Worm (Caenorhabditis elegans): ENCODE results near the gene fbxb-25.

fbxb-25 gene

DNA sequence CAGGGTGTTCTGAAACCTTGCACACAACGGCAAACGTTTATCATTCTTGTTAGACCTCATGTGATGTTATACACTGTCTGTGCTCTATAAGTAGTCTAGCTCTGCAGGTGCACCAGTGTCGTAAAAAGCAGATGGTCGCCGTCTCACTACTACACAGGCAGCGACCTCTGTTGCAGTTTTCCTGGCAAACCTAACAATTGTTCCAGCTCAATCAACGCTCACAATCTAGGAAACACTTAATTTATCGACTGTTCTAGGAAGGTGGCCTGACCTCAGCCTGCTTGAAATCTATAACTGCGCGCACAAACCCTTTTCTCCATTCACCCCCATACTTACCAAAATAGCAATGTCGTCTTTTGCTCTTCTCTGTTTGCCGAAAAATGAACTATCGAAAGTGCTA is 40.5 kb downstream of the fbxb-25 start, which contains the start of gene fbxb-11:
Gene fbxb-11 (plus strand): TSS at position 301 of the 400 bp plus-strand sequence.
- no peak for TF ChIP-seq ZK185.1 (tag; optimal IDR thresholded peaks at IDR 0.05; ENCODE audit: poor library complexity, severe bottlenecking)

DNA sequence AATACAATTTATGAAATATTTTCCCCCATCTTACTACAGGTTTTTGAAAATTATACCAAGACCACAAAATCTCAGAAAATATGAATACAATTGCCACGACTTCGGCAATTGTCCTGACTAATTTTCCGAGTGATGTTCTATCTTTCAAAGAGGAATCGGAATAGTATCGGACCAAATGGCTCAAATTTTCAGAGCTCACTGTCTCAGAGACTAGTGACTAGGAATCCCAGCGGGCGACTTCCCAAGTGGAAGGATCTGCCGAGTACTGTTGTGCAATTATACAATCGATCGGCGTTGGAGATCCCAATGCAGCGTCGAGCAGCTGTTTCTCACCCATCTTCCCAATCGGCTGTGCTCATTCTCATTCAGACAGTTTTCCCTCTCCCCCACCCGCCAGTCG is 41.9 kb downstream of the fbxb-25 start, which contains the start of gene F45C12.17:
Gene F45C12.17 (plus strand): TSS at position 377 of the 400 bp plus-strand sequence.
- TF ChIP-seq sea-2 (GFP tag; IDR thresholded peaks at IDR 0.05): no peak
- TF ChIP-seq snpc-1.3 (tag; optimal IDR thresholded peaks at IDR 0.05; ENCODE audit: insufficient read depth): no peak
- TF ChIP-seq D2030.7 (GFP tag; IDR thresholded peaks at IDR 0.05): no peak
- no peak for TF ChIP-seq dox-1 (GFP tag; IDR thresholded peaks at IDR 0.05)
- no peak for TF ChIP-seq hmg-20 (GFP tag; IDR thresholded peaks at IDR 0.05)
- TF ChIP-seq madf-6 (GFP tag; IDR thresholded peaks at IDR 0.05): no peak

DNA sequence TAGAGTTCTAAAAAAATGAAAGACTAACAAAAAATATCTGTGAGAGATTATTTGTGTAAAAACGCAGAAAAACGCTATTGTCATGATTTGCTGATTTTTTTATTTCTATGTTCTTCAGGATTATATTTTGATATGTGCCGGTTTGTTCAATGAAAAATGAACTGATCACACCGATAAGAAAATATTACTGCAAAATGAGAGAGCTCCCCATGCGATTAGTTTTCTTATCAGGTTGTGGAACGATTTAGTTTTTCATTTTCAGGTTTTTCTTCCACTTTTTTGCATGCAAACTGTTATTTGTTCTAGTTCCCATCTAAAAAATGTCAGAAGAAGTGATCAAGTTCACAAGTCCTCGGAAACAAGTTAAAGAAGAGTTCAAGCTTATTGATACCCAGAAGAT is 44.4 kb downstream of the fbxb-25 start, which contains the start of gene btb-9:
Gene btb-9 (plus strand): TSS at position 254 of the 400 bp plus-strand sequence.
- TF ChIP-seq nhr-80 (tag; optimal IDR thresholded peaks at IDR 0.05): peak; percentile 83
- TF ChIP-seq dox-1 (GFP tag; IDR thresholded peaks at IDR 0.05): peak; percentile 37; the same call in 1 of the 2 replicates
- no peak for TF ChIP-seq zfh-2 (GFP tag; conservative IDR thresholded peaks at IDR 0.05)
- peak; percentile 30; the same call in 1 of the 2 replicates for TF ChIP-seq hmg-1.2 (GFP tag; IDR thresholded peaks at IDR 0.05)

DNA sequence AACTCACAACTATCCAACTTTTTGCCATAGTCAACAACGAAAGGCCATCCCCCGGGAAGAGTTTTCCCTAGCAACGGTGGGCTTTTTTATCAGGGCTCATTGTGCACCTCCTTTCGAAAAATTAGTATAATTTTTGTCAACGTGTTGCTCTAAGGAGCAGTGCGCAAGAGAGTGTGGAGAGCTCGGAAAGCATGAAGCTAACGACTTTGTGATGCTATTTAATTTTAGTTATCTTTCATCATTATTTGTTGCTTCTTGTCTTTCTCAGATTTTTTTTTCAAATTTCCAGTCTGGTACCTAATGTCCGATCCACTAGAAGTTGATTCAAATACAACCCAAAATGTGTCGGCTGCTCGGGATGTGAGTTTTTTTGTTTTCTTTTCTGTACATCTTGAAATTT is 46.3 kb downstream of the fbxb-25 start, which contains the start of gene ceh-81:
Gene ceh-81 (plus strand): TSS at position 301 of the 400 bp plus-strand sequence.
- no peak for TF ChIP-seq K12H6.12 (tag; optimal IDR thresholded peaks at IDR 0.05)
- no peak for TF ChIP-seq somi-1 (GFP tag; optimal IDR thresholded peaks at IDR 0.05)
- TF ChIP-seq F57C9.4 (tag; optimal IDR thresholded peaks at IDR 0.05): no peak
- TF ChIP-seq ztf-22 (GFP tag; optimal IDR thresholded peaks at IDR 0.05): no peak
- TF ChIP-seq Y53F4B.3 (GFP tag; IDR thresholded peaks at IDR 0.05): no peak
- no peak for TF ChIP-seq snpc-3.4 (tag; optimal IDR thresholded peaks at IDR 0.05)
- no peak for TF ChIP-seq let-607 (tag; optimal IDR thresholded peaks at IDR 0.05)
- no peak for TF ChIP-seq Y95B8A.8 (GFP tag; IDR thresholded peaks at IDR 0.05)
- no peak for TF ChIP-seq lin-40 (tag; optimal IDR thresholded peaks at IDR 0.05)
- no peak for TF ChIP-seq rpc-1 (optimal IDR thresholded peaks at IDR 0.05)
- no peak for TF ChIP-seq rpc-1 (tag; optimal IDR thresholded peaks at IDR 0.05)
- no peak for TF ChIP-seq cebp-1 (GFP tag; IDR thresholded peaks at IDR 0.05)
- TF ChIP-seq cebp-1 (tag; optimal IDR thresholded peaks at IDR 0.05): no peak
- TF ChIP-seq Y67H2A.10 (GFP tag; conservative IDR thresholded peaks at IDR 0.05): no peak
- TF ChIP-seq tlf-1 (GFP tag; optimal IDR thresholded peaks at IDR 0.05): no peak
- TF ChIP-seq nfya-1 (tag; optimal IDR thresholded peaks at IDR 0.05; ENCODE audit: borderline replicate concordance, insufficient read depth): no peak
- TF ChIP-seq ceh-40 (GFP tag; IDR thresholded peaks at IDR 0.05): no peak
- no peak for TF ChIP-seq madf-3 (GFP tag; IDR thresholded peaks at IDR 0.05)
- no peak for TF ChIP-seq ekl-4 (GFP tag; IDR thresholded peaks at IDR 0.05)
- TF ChIP-seq egl-18 (GFP tag; IDR thresholded peaks at IDR 0.05): no peak

DNA sequence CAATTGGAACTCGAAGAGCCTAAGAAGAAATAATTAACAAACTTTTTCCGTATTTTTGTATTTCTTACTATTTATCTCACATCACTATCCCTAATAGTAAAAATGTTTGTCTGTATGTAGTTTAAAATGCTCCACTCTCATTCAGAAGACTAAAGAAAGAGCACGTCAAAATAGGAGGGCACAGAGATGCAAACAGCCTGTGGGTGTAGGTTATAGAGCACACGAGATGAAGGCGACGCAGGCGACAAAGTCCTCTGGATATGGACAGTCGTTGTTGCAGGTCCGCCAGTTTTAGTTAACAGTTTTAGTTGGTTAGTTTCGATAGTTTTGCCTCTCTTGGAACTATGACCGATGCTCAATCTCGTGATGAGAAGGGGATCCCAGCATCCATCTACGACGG is 48.1 kb downstream of the fbxb-25 start, which contains the start of gene ceh-82:
Gene ceh-82 (plus strand): TSS at position 301 of the 400 bp plus-strand sequence.
- TF ChIP-seq ceh-40 (GFP tag; IDR thresholded peaks at IDR 0.05) (no peak), tlf-1 (GFP tag; optimal IDR thresholded peaks at IDR 0.05) (no peak), sptf-2 (GFP tag; optimal IDR thresholded peaks at IDR 0.05) (no peak), akir-1 (GFP tag; optimal IDR thresholded peaks at IDR 0.05) (no peak), efl-1 (GFP tag; optimal IDR thresholded peaks at IDR 0.05) (no peak), Y67H2A.10 (GFP tag; conservative IDR thresholded peaks at IDR 0.05) (no peak), Y95B8A.8 (GFP tag; IDR thresholded peaks at IDR 0.05) (no peak), Y79H2A.3 (GFP tag; conservative IDR thresholded peaks at IDR 0.05) (no peak), mes-4 (tag; optimal IDR thresholded peaks at IDR 0.05) (no peak), K11D2.4 (GFP tag; IDR thresholded peaks at IDR 0.05) (no peak), lin-40 (tag; optimal IDR thresholded peaks at IDR 0.05) (no peak)
